Fruit fly (Drosophila melanogaster): Measurements from ENCODE around the gene CG4950.

dm6 chr3L:16303078-16303477 is 35.1 kb upstream of the CG4950 start, which contains the start of gene CG13044:
- no peak for TF ChIP-seq usp (GFP tag; optimal IDR thresholded peaks at IDR 0.05)
- no peak for TF ChIP-seq pan (optimal IDR thresholded peaks at IDR 0.05)
- no peak for TF ChIP-seq EcR (GFP tag; optimal IDR thresholded peaks at IDR 0.05)
- no peak for TF ChIP-seq CG8478 (optimal IDR thresholded peaks at IDR 0.05)

Data from whole organism.